Fruit fly (Drosophila melanogaster): ENCODE data around the gene CG14277.

Gene CG14277

DNA sequence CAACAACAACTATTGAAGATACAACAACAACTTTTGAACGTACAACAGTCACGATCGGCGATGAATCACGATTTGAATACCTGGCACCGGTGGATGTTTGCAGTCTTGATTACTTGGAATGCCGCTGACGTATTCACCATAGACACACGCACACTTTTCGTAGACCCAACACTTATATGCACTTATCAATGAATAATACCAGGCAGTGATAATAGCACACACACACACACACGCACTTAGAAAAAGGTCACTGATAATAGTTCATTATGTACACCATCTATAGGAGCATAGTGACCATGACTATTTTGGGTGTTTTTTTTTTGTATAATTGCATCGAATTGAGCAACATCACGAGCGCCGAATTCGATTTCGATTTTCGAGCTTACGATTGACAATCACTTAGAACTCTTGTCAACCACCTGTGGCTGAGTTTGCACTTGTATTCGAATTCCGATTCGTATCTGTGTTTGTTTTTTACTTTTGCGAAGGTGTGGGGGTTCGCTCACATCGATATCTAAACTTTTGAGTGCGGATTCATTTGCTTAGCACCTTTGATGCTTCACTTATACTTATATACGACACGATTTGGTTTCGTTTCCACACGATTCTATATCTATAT lies 3.1 kb upstream of the CG14277 start:
- TF ChIP-seq D1 (tag; optimal IDR thresholded peaks at IDR 0.05): no peak
- TF ChIP-seq gl (tag; optimal IDR thresholded peaks at IDR 0.05): no peak
- TF ChIP-seq CG15710 (tag; optimal IDR thresholded peaks at IDR 0.05): no peak
- TF ChIP-seq Ets98B (GFP tag; IDR thresholded peaks at IDR 0.05): no peak
- TF ChIP-seq rn (GFP tag; IDR thresholded peaks at IDR 0.05): no peak
- TF ChIP-seq CG32121 (GFP tag; IDR thresholded peaks at IDR 0.05): no peak
- TF ChIP-seq Pif1B (GFP tag; optimal IDR thresholded peaks at IDR 0.05): no peak
- TF ChIP-seq CG8301 (tag; optimal IDR thresholded peaks at IDR 0.05): no peak

DNA sequence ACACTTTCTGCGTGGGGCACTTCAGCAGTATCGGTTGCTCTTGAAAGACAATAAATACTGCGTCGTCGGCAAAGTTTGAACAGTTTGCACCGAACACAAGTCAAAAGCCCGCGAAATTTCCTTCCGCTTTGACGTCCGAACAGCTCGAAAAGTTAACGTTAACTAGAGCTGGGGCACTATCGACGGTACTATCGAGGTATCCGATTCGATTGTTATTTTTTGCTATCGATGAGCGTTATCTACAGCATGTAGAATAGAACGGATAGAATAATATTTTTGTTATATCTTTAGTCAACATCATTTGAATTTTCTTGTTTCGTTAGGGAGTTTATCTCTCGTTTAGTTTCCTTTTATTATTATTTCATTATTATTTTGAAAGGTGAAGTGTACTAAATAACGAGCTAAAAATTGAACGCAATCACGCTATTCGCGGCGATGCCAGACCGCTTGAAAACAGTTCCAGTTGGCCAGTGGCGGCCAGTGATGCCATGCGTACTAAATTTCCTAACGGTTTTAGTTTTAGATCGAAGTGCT lies 2.5 kb upstream of the CG14277 start, which contains the start of gene Pvr:
Gene Pvr (minus strand): TSS at position 167 of the 534 bp plus-strand sequence.
- TF ChIP-seq rn (GFP tag; IDR thresholded peaks at IDR 0.05): no peak
- no peak for TF ChIP-seq CG13204 (GFP tag; optimal IDR thresholded peaks at IDR 0.05)
- no peak for TF ChIP-seq CG8159 (tag; optimal IDR thresholded peaks at IDR 0.05)
- no peak for TF ChIP-seq fd96Ca (GFP tag; IDR thresholded peaks at IDR 0.05)
- TF ChIP-seq Ets98B (GFP tag; IDR thresholded peaks at IDR 0.05): no peak
- TF ChIP-seq CG9948 (tag; optimal IDR thresholded peaks at IDR 0.05): no peak
- no peak for TF ChIP-seq CG14655 (GFP tag; optimal IDR thresholded peaks at IDR 0.05)
- TF ChIP-seq Pif1B (GFP tag; optimal IDR thresholded peaks at IDR 0.05): no peak
- TF ChIP-seq Snoo (tag; optimal IDR thresholded peaks at IDR 0.05): no peak
- TF ChIP-seq gl (tag; optimal IDR thresholded peaks at IDR 0.05): no peak
- no peak for TF ChIP-seq CG10348 (GFP tag; IDR thresholded peaks at IDR 0.05)
- no peak for TF ChIP-seq Pif1A (GFP tag; optimal IDR thresholded peaks at IDR 0.05)
- no peak for TF ChIP-seq CG17806 (tag; optimal IDR thresholded peaks at IDR 0.05)

DNA sequence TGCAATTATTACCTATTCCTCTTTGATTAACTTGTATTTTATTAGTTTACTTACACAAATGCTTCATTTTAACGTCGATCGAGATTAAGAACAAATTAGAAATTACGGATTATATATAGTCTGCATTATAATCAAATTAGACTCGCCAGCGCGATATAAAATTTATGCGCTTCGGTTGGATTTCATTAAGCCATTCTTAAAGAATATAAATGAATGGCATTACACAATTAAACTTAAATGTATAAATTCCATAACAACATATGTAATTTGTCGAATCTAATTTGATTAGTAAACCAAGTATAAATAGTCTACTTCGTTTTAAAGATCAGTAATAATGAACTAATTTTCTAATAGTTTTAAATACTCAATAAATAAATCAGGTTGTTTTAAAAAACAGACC lies 586 bp upstream of the CG14277 start, which contains the start of gene Spn28F:
Gene Spn28F (minus strand): TSS at position 101 of the 400 bp plus-strand sequence.
- TF ChIP-seq CG4496 (GFP tag; IDR thresholded peaks at IDR 0.05) (no peak), EcR (GFP tag; optimal IDR thresholded peaks at IDR 0.05) (no peak), CG17806 (tag; optimal IDR thresholded peaks at IDR 0.05) (no peak), Snoo (tag; optimal IDR thresholded peaks at IDR 0.05) (no peak), CG8301 (tag; optimal IDR thresholded peaks at IDR 0.05) (no peak), CG34367 (tag; optimal IDR thresholded peaks at IDR 0.05) (no peak), Pif1A (GFP tag; optimal IDR thresholded peaks at IDR 0.05) (no peak), fd96Ca (GFP tag; IDR thresholded peaks at IDR 0.05) (no peak), CG9948 (tag; optimal IDR thresholded peaks at IDR 0.05) (no peak), CG32121 (GFP tag; IDR thresholded peaks at IDR 0.05) (no peak), CG10348 (GFP tag; IDR thresholded peaks at IDR 0.05) (no peak), rn (GFP tag; IDR thresholded peaks at IDR 0.05) (no peak), Pif1B (GFP tag; optimal IDR thresholded peaks at IDR 0.05) (no peak), CG13204 (GFP tag; optimal IDR thresholded peaks at IDR 0.05) (no peak), CG14655 (GFP tag; optimal IDR thresholded peaks at IDR 0.05) (no peak), CG15710 (tag; optimal IDR thresholded peaks at IDR 0.05) (no peak), CG12605 (GFP tag; IDR thresholded peaks at IDR 0.05) (no peak), D1 (tag; optimal IDR thresholded peaks at IDR 0.05) (no peak), gl (tag; optimal IDR thresholded peaks at IDR 0.05) (no peak)

DNA sequence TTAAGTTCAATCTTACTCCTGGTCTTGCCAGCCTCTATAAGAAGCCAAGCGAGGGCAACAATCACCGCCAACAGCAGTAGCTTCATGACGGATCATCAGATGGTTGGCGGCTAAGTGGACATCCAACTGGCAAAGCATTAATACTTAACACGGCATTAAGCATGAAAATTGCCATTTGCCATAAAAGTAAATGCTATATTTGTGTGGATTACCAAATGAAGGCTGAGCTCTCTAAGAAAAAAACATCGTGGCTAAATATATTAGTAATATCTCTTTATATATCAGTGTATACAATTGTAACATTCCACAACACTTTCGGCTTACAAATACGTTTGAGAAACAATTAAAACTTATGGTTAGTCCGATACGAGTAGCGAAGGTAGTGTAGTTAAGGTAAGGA lies 1.6 kb downstream of the CG14277 start, which contains the start of gene CG43057:
Gene CG43057 (minus strand): TSS at position 101 of the 400 bp plus-strand sequence.
- no peak for TF ChIP-seq CG14655 (GFP tag; optimal IDR thresholded peaks at IDR 0.05)
- no peak for TF ChIP-seq CG13204 (GFP tag; optimal IDR thresholded peaks at IDR 0.05)
- no peak for TF ChIP-seq EcR (GFP tag; optimal IDR thresholded peaks at IDR 0.05)
- no peak for TF ChIP-seq Pif1B (GFP tag; optimal IDR thresholded peaks at IDR 0.05)
- TF ChIP-seq CG34367 (tag; optimal IDR thresholded peaks at IDR 0.05): no peak
- TF ChIP-seq Ets98B (GFP tag; IDR thresholded peaks at IDR 0.05): no peak
- no peak for TF ChIP-seq fd96Ca (GFP tag; IDR thresholded peaks at IDR 0.05)
- TF ChIP-seq gl (tag; optimal IDR thresholded peaks at IDR 0.05): no peak
- no peak for TF ChIP-seq Snoo (tag; optimal IDR thresholded peaks at IDR 0.05)
- TF ChIP-seq D1 (tag; optimal IDR thresholded peaks at IDR 0.05): no peak
- no peak for TF ChIP-seq Pif1A (GFP tag; optimal IDR thresholded peaks at IDR 0.05)
- TF ChIP-seq CG10348 (GFP tag; IDR thresholded peaks at IDR 0.05): no peak
- no peak for TF ChIP-seq CG9948 (tag; optimal IDR thresholded peaks at IDR 0.05)
- TF ChIP-seq CG32121 (GFP tag; IDR thresholded peaks at IDR 0.05): no peak

DNA sequence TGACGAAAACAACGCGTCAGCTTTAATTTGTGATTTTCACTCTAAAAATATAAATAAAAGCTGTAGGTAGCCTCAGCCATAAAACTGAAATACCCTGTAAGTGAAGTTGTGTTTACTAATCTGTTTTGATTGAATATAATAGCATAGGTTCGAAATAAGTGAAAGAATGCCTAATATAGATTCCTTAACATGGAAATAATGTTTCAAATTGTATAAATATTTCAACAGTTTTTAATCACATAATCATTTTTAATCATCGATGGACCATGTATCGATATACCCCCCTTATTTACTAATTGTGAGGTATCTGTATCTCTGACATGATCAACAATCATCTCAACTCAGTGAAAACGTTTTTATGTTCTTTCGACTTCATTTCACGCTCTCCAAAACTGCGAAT lies 13.1 kb downstream of the CG14277 start:
- TF ChIP-seq CG12605 (GFP tag; IDR thresholded peaks at IDR 0.05): no peak
- TF ChIP-seq CG15710 (tag; optimal IDR thresholded peaks at IDR 0.05): no peak
- TF ChIP-seq EcR (GFP tag; optimal IDR thresholded peaks at IDR 0.05): no peak
- TF ChIP-seq CG32121 (GFP tag; IDR thresholded peaks at IDR 0.05): no peak
- no peak for TF ChIP-seq CG17806 (tag; optimal IDR thresholded peaks at IDR 0.05)
- no peak for TF ChIP-seq fd96Ca (GFP tag; IDR thresholded peaks at IDR 0.05)

dm6 chr2L:8257401-8258266 lies 15.3 kb downstream of the CG14277 start, which contains the start of gene CG8086:
Gene CG8086 (minus strand): TSS chr2L:8257502.
- TF ChIP-seq CG9948 (tag; optimal IDR thresholded peaks at IDR 0.05): no peak
